Worm (Caenorhabditis elegans) whole organism, L1 larva: ENCODE results near the gene gldi-3.
A peak's percentile ranks its signal among the peaks of the same experiment; 100 is the strongest.

ENCODE experiments used
- aha-1 ChIP-seq: fragments of 150-350 bp; optimal IDR thresholded peaks from 2 replicates; lab custom pipeline; 2014; ENCODE audit warnings: missing biosample characterization, missing genetic modification characterization
- alr-1 ChIP-seq: fragments of 200-800 bp; sonication (Bioruptor generic); optimal IDR thresholded peaks from 2 replicates; lab custom pipeline; 2018; ENCODE audit warnings: borderline replicate concordance, mild to moderate bottlenecking, missing genetic modification characterization, missing compliant biosample characterization
- aly-2 ChIP-seq: fragments of 150-350 bp; optimal IDR thresholded peaks from 2 replicates; lab custom pipeline; 2014; ENCODE audit warnings: missing biosample characterization, missing genetic modification characterization
- ama-1 ChIP-seq: fragments of 150-350 bp; optimal IDR thresholded peaks from 2 replicates; lab custom pipeline; 2014
- blmp-1 ChIP-seq: fragments of 150-350 bp; optimal IDR thresholded peaks from 2 replicates; lab custom pipeline; 2014; ENCODE audit warnings: missing biosample characterization, missing genetic modification characterization
- ceh-63 ChIP-seq: fragments of 200-800 bp; sonication (Bioruptor generic); optimal IDR thresholded peaks from 2 replicates; lab custom pipeline; 2018; ENCODE audit warnings: mild to moderate bottlenecking, missing genetic modification characterization, missing compliant biosample characterization
- ceh-8 ChIP-seq: fragments of 200-800 bp; sonication (Bioruptor generic); optimal IDR thresholded peaks from 2 replicates; lab custom pipeline; 2018; ENCODE audit warnings: mild to moderate bottlenecking, missing genetic modification characterization, moderate library complexity, missing compliant biosample characterization
- ceh-82 ChIP-seq, 3 experiments: fragments of 150-350 bp in 1 of 3; sonication (generic microtip) in 2 of 3; optimal IDR thresholded peaks; 2 replicates each; lab custom pipeline; 2014 to 2017; ENCODE audit warnings: missing biosample characterization in 3 of 3, missing genetic modification characterization in 3 of 3
- ceh-90 ChIP-seq: sonication (generic microtip); optimal IDR thresholded peaks from 2 replicates; lab custom pipeline; 2016; ENCODE audit warnings: missing genetic modification characterization, missing compliant biosample characterization
- dpl-1 ChIP-seq, 3 experiments: fragments of 150-350 bp in 2 of 3; sonication (generic microtip) in 1 of 3; optimal IDR thresholded peaks; 2 replicates each; lab custom pipeline; 2014 to 2017; ENCODE audit warnings: missing biosample characterization in 3 of 3, missing genetic modification characterization in 3 of 3, missing genetic modification reagents in 3 of 3
- dsc-1 ChIP-seq: sonication (generic microtip); optimal IDR thresholded peaks from 2 replicates; lab custom pipeline; 2016; ENCODE audit warnings: mild to moderate bottlenecking, missing genetic modification characterization, missing compliant biosample characterization
- efl-3 ChIP-seq: fragments of 200-800 bp; sonication (Bioruptor generic); optimal IDR thresholded peaks from 2 replicates; lab custom pipeline; 2018; ENCODE audit warnings: mild to moderate bottlenecking, missing genetic modification characterization, missing compliant biosample characterization
- egl-27 ChIP-seq, 2 experiments: fragments of 150-350 bp in 1 of 2; sonication (generic microtip); optimal IDR thresholded peaks; 3 replicates each; lab custom pipeline; 2017 to 2018; ENCODE audit warnings: missing biosample characterization in 2 of 2, missing genetic modification characterization in 2 of 2, missing genetic modification reagents in 2 of 2
- ets-5 ChIP-seq: fragments of 200-800 bp; sonication (Bioruptor generic); IDR thresholded peaks from 2 replicates; pipeline ENCODE4 v1.3.6; 2022; ENCODE audit warnings: missing genetic modification characterization, missing compliant biosample characterization
- fkh-8 ChIP-seq: sonication (generic microtip); optimal IDR thresholded peaks from 2 replicates; lab custom pipeline; 2016; ENCODE audit warnings: mild to moderate bottlenecking, missing genetic modification characterization, missing compliant biosample characterization
- hlh-17 ChIP-seq: fragments of 200-800 bp; sonication (Bioruptor generic); optimal IDR thresholded peaks from 2 replicates; lab custom pipeline; 2018; ENCODE audit warnings: missing genetic modification characterization, mild to moderate bottlenecking, missing compliant biosample characterization, moderate library complexity, borderline replicate concordance
- hlh-4 ChIP-seq: sonication (generic microtip); optimal IDR thresholded peaks from 2 replicates; lab custom pipeline; 2016; ENCODE audit warnings: mild to moderate bottlenecking, missing genetic modification characterization, missing compliant biosample characterization
- hpl-2 ChIP-seq: fragments of 150-350 bp; optimal IDR thresholded peaks from 2 replicates; lab custom pipeline; 2014; ENCODE audit warnings: missing biosample characterization, missing genetic modification reagents, missing genetic modification characterization
- irx-1 ChIP-seq: sonication (generic microtip); optimal IDR thresholded peaks from 2 replicates; lab custom pipeline; 2016; ENCODE audit warnings: missing genetic modification characterization, missing compliant biosample characterization
- jun-1 ChIP-seq: fragments of 150-350 bp; optimal IDR thresholded peaks from 2 replicates; lab custom pipeline; 2014; ENCODE audit warnings: missing biosample characterization, missing genetic modification reagents, missing genetic modification characterization
- lin-14 ChIP-seq: fragments of 200-800 bp; sonication (Bioruptor generic); optimal IDR thresholded peaks from 2 replicates; lab custom pipeline; 2018; ENCODE audit warnings: mild to moderate bottlenecking, missing genetic modification characterization, moderate library complexity, missing compliant biosample characterization
- lin-39 ChIP-seq: fragments of 150-350 bp; optimal IDR thresholded peaks from 2 replicates; lab custom pipeline; 2014; ENCODE audit warnings: missing biosample characterization, missing genetic modification reagents, missing genetic modification characterization
- lir-3 ChIP-seq: sonication (generic microtip); optimal IDR thresholded peaks from 2 replicates; lab custom pipeline; 2016; ENCODE audit warnings: mild to moderate bottlenecking, missing genetic modification characterization, moderate library complexity, missing compliant biosample characterization; ENCODE audit not compliant: poor library complexity
- lsy-2 ChIP-seq, 2 experiments: fragments of 150-350 bp; optimal IDR thresholded peaks; 2 replicates each; lab custom pipeline; 2014; ENCODE audit warnings: missing biosample characterization in 2 of 2, missing genetic modification characterization in 2 of 2
- mab-9 ChIP-seq: fragments of 200-800 bp; sonication (Bioruptor generic); IDR thresholded peaks from 2 replicates; pipeline ENCODE4 v1.3.6; 2022; ENCODE audit warnings: missing genetic modification reagents, missing genetic modification characterization, missing compliant biosample characterization
- mdl-1 ChIP-seq, 2 experiments: fragments of 150-350 bp; optimal IDR thresholded peaks; 2 replicates each; lab custom pipeline; 2014 to 2017; ENCODE audit warnings: missing biosample characterization in 2 of 2, missing genetic modification characterization in 2 of 2, inconsistent platforms in 1 of 2
- mef-2 ChIP-seq: fragments of 150-350 bp; optimal IDR thresholded peaks from 2 replicates; lab custom pipeline; 2014; ENCODE audit warnings: missing biosample characterization, missing genetic modification characterization
- mep-1 ChIP-seq: fragments of 150-350 bp; optimal IDR thresholded peaks from 2 replicates; lab custom pipeline; 2014; ENCODE audit warnings: missing biosample characterization, missing genetic modification characterization
- nhr-11 ChIP-seq: fragments of 150-350 bp; optimal IDR thresholded peaks from 2 replicates; lab custom pipeline; 2014; ENCODE audit warnings: missing biosample characterization, missing genetic modification characterization
- nhr-12 ChIP-seq: sonication (generic microtip); optimal IDR thresholded peaks from 2 replicates; lab custom pipeline; 2017; ENCODE audit warnings: missing biosample characterization, missing genetic modification characterization
- nhr-20 ChIP-seq: sonication (generic microtip); optimal IDR thresholded peaks from 2 replicates; lab custom pipeline; 2016; ENCODE audit warnings: mild to moderate bottlenecking, missing genetic modification characterization, missing compliant biosample characterization
- nhr-237 ChIP-seq: fragments of 150-350 bp; optimal IDR thresholded peaks from 2 replicates; lab custom pipeline; 2014; ENCODE audit warnings: missing biosample characterization, missing genetic modification characterization
- nhr-28 ChIP-seq: fragments of 150-350 bp; optimal IDR thresholded peaks from 2 replicates; lab custom pipeline; 2014; ENCODE audit warnings: missing biosample characterization, missing genetic modification characterization
- nhr-71 ChIP-seq: sonication (generic microtip); optimal IDR thresholded peaks from 2 replicates; lab custom pipeline; 2016; ENCODE audit warnings: mild to moderate bottlenecking, missing genetic modification characterization, moderate library complexity, missing compliant biosample characterization
- nhr-76 ChIP-seq: sonication (generic microtip); optimal IDR thresholded peaks from 2 replicates; lab custom pipeline; 2017; ENCODE audit warnings: missing biosample characterization, missing genetic modification characterization
- nhr-85 ChIP-seq: sonication (generic microtip); peaks from one replicate; lab custom pipeline; 2016; ENCODE audit warnings: missing genetic modification characterization, inconsistent platforms, missing compliant biosample characterization
- pqm-1 ChIP-seq: sonication (generic microtip); optimal IDR thresholded peaks from 3 replicates; lab custom pipeline; 2017; ENCODE audit warnings: missing biosample characterization, missing genetic modification characterization
- rnt-1 ChIP-seq: sonication (generic microtip); optimal IDR thresholded peaks from 2 replicates; lab custom pipeline; 2016; ENCODE audit warnings: mild to moderate bottlenecking, missing genetic modification characterization, moderate library complexity, missing compliant biosample characterization
- skn-1 ChIP-seq: fragments of 150-350 bp; optimal IDR thresholded peaks from 2 replicates; lab custom pipeline; 2014; ENCODE audit warnings: missing biosample characterization, missing genetic modification characterization
- snpc-4 ChIP-seq: fragments of 150-350 bp; optimal IDR thresholded peaks from 2 replicates; lab custom pipeline; 2014; ENCODE audit warnings: missing biosample characterization, missing genetic modification characterization
- tbx-2 ChIP-seq: sonication (generic microtip); optimal IDR thresholded peaks from 2 replicates; lab custom pipeline; 2016; ENCODE audit warnings: missing genetic modification characterization, missing compliant biosample characterization
- tlp-1 ChIP-seq: fragments of 150-350 bp; optimal IDR thresholded peaks from 2 replicates; lab custom pipeline; 2014; ENCODE audit warnings: missing biosample characterization, missing genetic modification characterization
- unc-130 ChIP-seq: fragments of 150-350 bp; optimal IDR thresholded peaks from 2 replicates; lab custom pipeline; 2017; ENCODE audit warnings: missing biosample characterization, missing genetic modification characterization, inconsistent platforms
- unc-62 ChIP-seq: fragments of 150-350 bp; optimal IDR thresholded peaks from 2 replicates; lab custom pipeline; 2014; ENCODE audit warnings: missing biosample characterization, missing genetic modification reagents, missing genetic modification characterization
- unc-86 ChIP-seq: sonication (generic microtip); optimal IDR thresholded peaks from 2 replicates; lab custom pipeline; 2016; ENCODE audit warnings: missing genetic modification characterization, missing compliant biosample characterization
- unc-98 ChIP-seq: fragments of 200-800 bp; sonication (Bioruptor generic); IDR thresholded peaks from 2 replicates; pipeline ENCODE4 v1.3.6; 2022; ENCODE audit warnings: missing genetic modification characterization, missing compliant biosample characterization
- xbp-1 ChIP-seq: sonication (generic microtip); optimal IDR thresholded peaks from 2 replicates; lab custom pipeline; 2016; ENCODE audit warnings: missing genetic modification characterization, missing compliant biosample characterization
- zag-1 ChIP-seq: fragments of 150-350 bp; optimal IDR thresholded peaks from 2 replicates; lab custom pipeline; 2014; ENCODE audit warnings: missing biosample characterization, missing genetic modification characterization

The gldi-3 gene

ce11 chrII:9283668-9284357 is 3.9 kb upstream of the gldi-3 start (continued):
- TF ChIP-seq hlh-17 (GFP tag; lab: Kevin White, UChicago) (no peak), nhr-20 (tag; lab: Kevin White, UChicago) (peak; percentile 93), dsc-1 (tag; lab: Kevin White, UChicago) (peak; percentile 45), ama-1 (lab: Kevin White, UChicago) (peak; percentile 63), mab-9 (GFP tag; lab: Robert Waterston, UW) (no peak), nhr-237 (tag; lab: Kevin White, UChicago) (no peak), egl-27 (tag; optimal IDR thresholded peaks at IDR 0.05; lab: Kevin White, UChicago) (no peak), xbp-1 (tag; lab: Kevin White, UChicago) (peak; percentile 53), nhr-71 (tag; lab: Kevin White, UChicago) (peak; percentile 95), ceh-90 (tag; lab: Kevin White, UChicago) (no peak), mep-1 (tag; lab: Kevin White, UChicago) (peak; percentile 81)

- TF ChIP-seq mdl-1 (tag; optimal IDR thresholded peaks at IDR 0.05; lab: Kevin White, UChicago) (peak in 1 of 2 experiments; percentile 90), ceh-63 (GFP tag; lab: Kevin White, UChicago) (no peak), ets-5 (GFP tag; lab: Robert Waterston, UW) (no peak), nhr-20 (tag; lab: Kevin White, UChicago) (peak; percentile 98), fkh-8 (tag; lab: Kevin White, UChicago) (peak; percentile 95), ceh-90 (tag; lab: Kevin White, UChicago) (no peak), nhr-71 (tag; lab: Kevin White, UChicago) (peak; percentile 97), mab-9 (GFP tag; lab: Robert Waterston, UW) (peak; percentile 74; the same call in 1 of the 2 replicates), unc-130 (tag; lab: Kevin White, UChicago) (peak; percentile 66), hlh-17 (GFP tag; lab: Kevin White, UChicago) (no peak), tlp-1 (tag; lab: Kevin White, UChicago) (no peak), pqm-1 (tag; lab: Kevin White, UChicago) (no peak), dsc-1 (tag; lab: Kevin White, UChicago) (peak; percentile 72), snpc-4 (tag; lab: Kevin White, UChicago) (peak; percentile 51), mef-2 (tag; lab: Kevin White, UChicago) (peak; percentile 57), skn-1 (peak; percentile 72), hlh-4 (tag; lab: Kevin White, UChicago) (no peak), lir-3 (tag; lab: Kevin White, UChicago) (peak; percentile 77), lin-14 (GFP tag; lab: Kevin White, UChicago) (peak; percentile 99), tbx-2 (peak; percentile 94), nhr-28 (tag; lab: Kevin White, UChicago) (peak; percentile 8), nhr-11 (tag; lab: Kevin White, UChicago) (peak; percentile 62), aha-1 (tag; lab: Kevin White, UChicago) (peak; percentile 9), blmp-1 (tag; lab: Kevin White, UChicago) (peak; percentile 75), nhr-12 (no peak), lsy-2 (tag; optimal IDR thresholded peaks at IDR 0.05; lab: Kevin White, UChicago) (peak; percentile 89 to 96), efl-3 (GFP tag; lab: Kevin White, UChicago) (no peak), rnt-1 (tag; lab: Kevin White, UChicago) (peak; percentile 89), hpl-2 (GFP tag; lab: Kevin White, UChicago) (peak; percentile 61), egl-27 (tag; optimal IDR thresholded peaks at IDR 0.05; lab: Kevin White, UChicago) (peak; percentile 50 to 59), nhr-237 (tag; lab: Kevin White, UChicago) (peak; percentile 89), ceh-82 (tag; optimal IDR thresholded peaks at IDR 0.05; lab: Kevin White, UChicago) (peak; percentile 60 to 92 (median 75)), lin-39 (tag; lab: Kevin White, UChicago) (no peak), unc-98 (GFP tag; lab: Robert Waterston, UW) (no peak), nhr-85 (peak; percentile 96), unc-86 (tag; lab: Kevin White, UChicago) (peak; percentile 88), jun-1 (tag; lab: Kevin White, UChicago) (peak; percentile 92), nhr-76 (tag; lab: Kevin White, UChicago) (no peak), ceh-8 (GFP tag; lab: Kevin White, UChicago) (peak; percentile 56), aly-2 (tag; lab: Kevin White, UChicago) (peak; percentile 75), dpl-1 (GFP tag; optimal IDR thresholded peaks at IDR 0.05; lab: Kevin White, UChicago) (peak; percentile 61 to 65 (median 64)), ama-1 (lab: Kevin White, UChicago) (peak; percentile 76), unc-62 (GFP tag; lab: Kevin White, UChicago) (peak; percentile 26), zag-1 (tag; lab: Kevin White, UChicago) (peak; percentile 38), alr-1 (tag; lab: Kevin White, UChicago) (no peak), irx-1 (tag; lab: Kevin White, UChicago) (peak; percentile 71)
These were observed 2.9 kb upstream of the gldi-3 start for ce11 chrII:9282787-9283186.
